Fruit fly (Drosophila melanogaster) whole organism, embryonic: Measurements from ENCODE around the gene CG13306.

Experiments used
- CG10462 ChIP-seq: fragments of 200-800 bp; sonication (Bioruptor generic); optimal IDR thresholded peaks from 2 replicates; lab custom pipeline; 2016; ENCODE audit warnings: missing biosample characterization, missing genetic modification characterization
- CG10565 ChIP-seq: fragments of 200-800 bp; sonication (Bioruptor generic); optimal IDR thresholded peaks from 3 replicates; lab custom pipeline; 2016; ENCODE audit warnings: missing biosample characterization, mild to moderate bottlenecking, missing genetic modification characterization
- CG11696 ChIP-seq: fragments of 200-800 bp; sonication (Bioruptor generic); IDR thresholded peaks from 2 replicates; pipeline ENCODE4 v1.3.6; 2022; ENCODE audit warnings: missing biosample characterization, missing genetic modification characterization
- CG12155 ChIP-seq: fragments of 200-800 bp; sonication (Bioruptor generic); optimal IDR thresholded peaks from 3 replicates; lab custom pipeline; 2016; ENCODE audit warnings: missing biosample characterization, missing genetic modification characterization
- CG12236 ChIP-seq: fragments of 200-800 bp; sonication (Bioruptor generic); optimal IDR thresholded peaks from 2 replicates; lab custom pipeline; 2016; ENCODE audit warnings: missing biosample characterization, missing genetic modification characterization
- CG13296 ChIP-seq: fragments of 200-800 bp; sonication (Bioruptor generic); optimal IDR thresholded peaks from 3 replicates; lab custom pipeline; 2018; ENCODE audit warnings: missing biosample characterization, mild to moderate bottlenecking, missing genetic modification characterization
- CG15073 ChIP-seq: fragments of 200-800 bp; sonication (Bioruptor generic); optimal IDR thresholded peaks from 2 replicates; lab custom pipeline; 2016; ENCODE audit warnings: missing biosample characterization, missing genetic modification characterization
- CG15269 ChIP-seq: fragments of 200-800 bp; sonication (Bioruptor generic); optimal IDR thresholded peaks from 2 replicates; lab custom pipeline; 2018; ENCODE audit warnings: missing biosample characterization, mild to moderate bottlenecking, missing genetic modification characterization, moderate library complexity
- CG17829 ChIP-seq: fragments of 200-800 bp; optimal IDR thresholded peaks from 2 replicates; lab custom pipeline; 2019; ENCODE audit warnings: missing biosample characterization, mild to moderate bottlenecking, missing genetic modification characterization, moderate library complexity
- CG18619 ChIP-seq: fragments of 200-800 bp; sonication (Bioruptor generic); optimal IDR thresholded peaks from 3 replicates; lab custom pipeline; 2017; ENCODE audit warnings: missing biosample characterization, mild to moderate bottlenecking, missing genetic modification characterization
- CG2199 ChIP-seq: fragments of 200-800 bp; sonication (Bioruptor generic); IDR thresholded peaks from 3 replicates; pipeline ENCODE4 v1.3.6; 2022; ENCODE audit warnings: missing biosample characterization, missing genetic modification characterization
- CG31441 ChIP-seq: fragments of 200-800 bp; sonication (Bioruptor generic); IDR thresholded peaks from 2 replicates; pipeline ENCODE4 v1.3.6; 2022; ENCODE audit warnings: missing biosample characterization, missing genetic modification characterization
- CG3838 ChIP-seq: fragments of 200-800 bp; sonication (Bioruptor generic); optimal IDR thresholded peaks from 3 replicates; lab custom pipeline; 2016; ENCODE audit warnings: missing biosample characterization, missing genetic modification characterization
- CG4404 ChIP-seq: fragments of 200-800 bp; sonication (Bioruptor generic); IDR thresholded peaks from 2 replicates; pipeline ENCODE4 v1.3.6; 2022; ENCODE audit warnings: missing biosample characterization, missing genetic modification characterization
- CG5953 ChIP-seq: fragments of 200-800 bp; sonication (Bioruptor generic); IDR thresholded peaks from 2 replicates; pipeline ENCODE4 v1.3.6; 2022; ENCODE audit warnings: missing biosample characterization, missing genetic modification characterization
- CG6272 ChIP-seq: fragments of 200-800 bp; sonication (Bioruptor generic); IDR thresholded peaks from 2 replicates; pipeline ENCODE4 v1.3.6; 2022; ENCODE audit warnings: missing biosample characterization, missing genetic modification characterization
- CG8388 ChIP-seq: fragments of 200-800 bp; sonication (Bioruptor generic); optimal IDR thresholded peaks from 2 replicates; lab custom pipeline; 2019; ENCODE audit warnings: missing biosample characterization, mild to moderate bottlenecking, missing genetic modification characterization, moderate library complexity
- CG9437 ChIP-seq: fragments of 200-800 bp; sonication (Bioruptor generic); optimal IDR thresholded peaks from 2 replicates; lab custom pipeline; 2018; ENCODE audit warnings: missing biosample characterization, mild to moderate bottlenecking, missing genetic modification characterization
- Camta ChIP-seq: fragments of 200-800 bp; sonication (Bioruptor generic); optimal IDR thresholded peaks from 2 replicates; lab custom pipeline; 2016; ENCODE audit warnings: missing biosample characterization, missing genetic modification characterization
- Dll ChIP-seq: fragments of 200-800 bp; sonication (Bioruptor generic); IDR thresholded peaks from 4 replicates; pipeline ENCODE4 v1.3.6; 2022; ENCODE audit warnings: missing biosample characterization, missing genetic modification characterization; ENCODE audit not compliant: partially characterized antibody
- Hey ChIP-seq: fragments of 200-800 bp; sonication (Bioruptor generic); optimal IDR thresholded peaks from 3 replicates; lab custom pipeline; 2018; ENCODE audit warnings: missing biosample characterization, mild to moderate bottlenecking, missing genetic modification characterization
- Kr ChIP-seq: fragments of 200-800 bp; sonication (Bioruptor generic); optimal IDR thresholded peaks from 2 replicates; lab custom pipeline; 2017; ENCODE audit warnings: missing biosample characterization, mild to moderate bottlenecking, missing genetic modification characterization
- Lhr ChIP-seq: fragments of 200-800 bp; sonication (Bioruptor generic); optimal IDR thresholded peaks from 3 replicates; lab custom pipeline; 2017; ENCODE audit warnings: mild to moderate bottlenecking, missing biosample characterization, missing genetic modification reagents, missing genetic modification characterization
- NC2α ChIP-seq: fragments of 200-800 bp; sonication (Bioruptor generic); optimal IDR thresholded peaks from 2 replicates; lab custom pipeline; 2016; ENCODE audit warnings: missing biosample characterization, missing genetic modification characterization
- PHDP ChIP-seq: fragments of 200-800 bp; sonication (Bioruptor generic); optimal IDR thresholded peaks from 3 replicates; lab custom pipeline; 2018; ENCODE audit warnings: missing biosample characterization, mild to moderate bottlenecking, missing genetic modification characterization, moderate library complexity
- Scr ChIP-seq: fragments of 200-800 bp; sonication (Bioruptor generic); IDR thresholded peaks from 2 replicates; pipeline ENCODE4 v1.3.6; 2022; ENCODE audit warnings: missing biosample characterization, missing genetic modification characterization; ENCODE audit not compliant: partially characterized antibody
- Sox100B ChIP-seq: fragments of 200-800 bp; sonication (Bioruptor generic); optimal IDR thresholded peaks from 3 replicates; lab custom pipeline; 2018; ENCODE audit warnings: missing biosample characterization, mild to moderate bottlenecking, missing genetic modification characterization
- ase ChIP-seq: fragments of 200-800 bp; sonication (Bioruptor generic); IDR thresholded peaks from 3 replicates; pipeline ENCODE4 v1.3.6; 2022; ENCODE audit warnings: missing biosample characterization, missing genetic modification characterization
- bowl ChIP-seq: fragments of 200-800 bp; sonication (Bioruptor generic); IDR thresholded peaks from 2 replicates; pipeline ENCODE4 v1.3.6; 2022; ENCODE audit warnings: missing biosample characterization, missing genetic modification characterization
- cato ChIP-seq: fragments of 200-800 bp; sonication (Bioruptor generic); optimal IDR thresholded peaks from 2 replicates; lab custom pipeline; 2016; ENCODE audit warnings: missing biosample characterization, missing genetic modification characterization, borderline replicate concordance
- ci ChIP-seq: fragments of 200-800 bp; sonication (Bioruptor generic); IDR thresholded peaks from 3 replicates; pipeline ENCODE4 v1.3.6; 2022; ENCODE audit warnings: missing biosample characterization, missing genetic modification characterization
- dati ChIP-seq: fragments of 200-800 bp; sonication (Bioruptor generic); IDR thresholded peaks from 2 replicates; pipeline ENCODE4 v1.3.6; 2022; ENCODE audit warnings: missing biosample characterization, missing genetic modification characterization
- dpn ChIP-seq, 2 experiments: fragments of 200-800 bp; sonication (Bioruptor generic); optimal IDR thresholded peaks; 3 replicates each; lab custom pipeline; 2016; ENCODE audit warnings: missing biosample characterization in 2 of 2, missing genetic modification characterization in 2 of 2
- fd102C ChIP-seq: fragments of 200-800 bp; sonication (Bioruptor generic); optimal IDR thresholded peaks from 2 replicates; lab custom pipeline; 2018; ENCODE audit warnings: missing biosample characterization, mild to moderate bottlenecking, missing genetic modification characterization, moderate library complexity
- fu2 ChIP-seq: fragments of 200-800 bp; sonication (Bioruptor generic); optimal IDR thresholded peaks from 2 replicates; lab custom pipeline; 2016; ENCODE audit warnings: missing biosample characterization, missing genetic modification characterization
- h ChIP-seq: fragments of >200 bp; optimal IDR thresholded peaks from 2 replicates; lab custom pipeline; 2017
- ham ChIP-seq: fragments of 200-800 bp; sonication (Bioruptor generic); IDR thresholded peaks from 2 replicates; pipeline ENCODE4 v1.3.6; 2022; ENCODE audit warnings: missing biosample characterization, missing genetic modification characterization
- hkb ChIP-seq, 2 experiments: fragments of 200-800 bp in 1 of 2; fragments of >200 bp in 1 of 2; sonication (Bioruptor generic) in 1 of 2; IDR thresholded peaks in 1 of 2; optimal IDR thresholded peaks in 1 of 2; 2 replicates each; pipeline versions ENCODE4 v1.3.6 to Lab custom; 2017 to 2022; ENCODE audit warnings: missing biosample characterization in 1 of 2, missing genetic modification characterization in 1 of 2
- hth ChIP-seq: fragments of >200 bp; optimal IDR thresholded peaks from 2 replicates; lab custom pipeline; 2017; ENCODE audit warnings: inconsistent platforms
- mam ChIP-seq: fragments of 200-800 bp; sonication (Bioruptor generic); optimal IDR thresholded peaks from 3 replicates; lab custom pipeline; 2016; ENCODE audit warnings: missing biosample characterization, missing genetic modification characterization
- mirr ChIP-seq: fragments of 200-800 bp; sonication (Bioruptor generic); optimal IDR thresholded peaks from 3 replicates; lab custom pipeline; 2018; ENCODE audit warnings: missing biosample characterization, mild to moderate bottlenecking, missing genetic modification characterization
- nerfin-2 ChIP-seq: fragments of 200-800 bp; sonication (Bioruptor generic); IDR thresholded peaks from 2 replicates; pipeline ENCODE4 v1.3.6; 2022; ENCODE audit warnings: missing biosample characterization, missing genetic modification characterization; ENCODE audit not compliant: partially characterized antibody
- odd ChIP-seq: fragments of 200-800 bp; sonication (Bioruptor generic); optimal IDR thresholded peaks from 2 replicates; lab custom pipeline; 2017; ENCODE audit warnings: missing biosample characterization, mild to moderate bottlenecking, missing genetic modification characterization
- pum ChIP-seq: fragments of 200-800 bp; sonication (Bioruptor generic); optimal IDR thresholded peaks from 2 replicates; lab custom pipeline; 2016; ENCODE audit warnings: missing biosample characterization, missing genetic modification characterization
- salm ChIP-seq: fragments of 200-800 bp; sonication (Bioruptor generic); optimal IDR thresholded peaks from 2 replicates; lab custom pipeline; 2018; ENCODE audit warnings: missing biosample characterization, mild to moderate bottlenecking, missing genetic modification characterization
- sim ChIP-seq: fragments of 200-800 bp; sonication (Bioruptor generic); IDR thresholded peaks from 2 replicates; pipeline ENCODE4 v1.3.6; 2022; ENCODE audit warnings: missing biosample characterization, missing genetic modification characterization
- so ChIP-seq: fragments of 200-800 bp; sonication (Bioruptor generic); IDR thresholded peaks from 3 replicates; pipeline ENCODE4 v1.3.6; 2022; ENCODE audit warnings: missing biosample characterization, missing genetic modification characterization
- ssp ChIP-seq: fragments of 200-800 bp; sonication (Bioruptor generic); IDR thresholded peaks from 2 replicates; pipeline ENCODE4 v1.3.6; 2022; ENCODE audit warnings: missing biosample characterization, missing genetic modification characterization
- trem ChIP-seq: fragments of 200-800 bp; optimal IDR thresholded peaks from 3 replicates; lab custom pipeline; 2019; ENCODE audit warnings: missing biosample characterization, mild to moderate bottlenecking, missing genetic modification characterization, moderate library complexity
- twi ChIP-seq: fragments of 200-800 bp; optimal IDR thresholded peaks from 2 replicates; lab custom pipeline; 2019; ENCODE audit warnings: missing biosample characterization, mild to moderate bottlenecking, missing genetic modification characterization, moderate library complexity
- zf30C ChIP-seq: fragments of 200-800 bp; sonication (Bioruptor generic); optimal IDR thresholded peaks from 3 replicates; lab custom pipeline; 2018; ENCODE audit warnings: missing biosample characterization, mild to moderate bottlenecking, missing genetic modification characterization
- zfh2 ChIP-seq: fragments of 200-800 bp; sonication (Bioruptor generic); optimal IDR thresholded peaks from 2 replicates; lab custom pipeline; 2016; ENCODE audit warnings: missing biosample characterization, missing genetic modification characterization

Gene CG13306

DNA sequence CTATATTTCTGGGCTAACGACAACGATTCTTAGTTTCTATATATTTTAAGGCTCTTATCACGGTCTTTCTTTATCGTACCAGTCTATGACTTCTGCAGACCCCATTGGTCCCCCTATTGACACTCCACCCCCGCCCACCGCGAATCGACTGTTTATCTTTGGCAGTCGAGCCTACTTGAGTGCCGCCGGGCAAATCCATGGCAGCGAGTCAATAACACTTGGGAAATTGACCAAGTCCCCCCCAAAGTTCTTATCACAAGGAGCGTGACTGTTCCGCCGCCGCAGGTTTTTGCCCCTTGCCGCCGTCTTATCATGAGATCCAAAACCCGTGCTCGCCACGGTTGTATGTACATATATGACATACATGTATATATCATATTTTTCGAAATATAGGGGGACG is 49.9 kb downstream of the CG13306 start (continued):
- peak; percentile 41; the same call in 1 of the 3 replicates for TF ChIP-seq ci (GFP tag; lab: Robert Waterston, UW)
- no peak for TF ChIP-seq zf30C (GFP tag; lab: Kevin White, UChicago)
- TF ChIP-seq CG11696 (GFP tag; lab: Robert Waterston, UW): no peak
- TF ChIP-seq Sox100B: no peak
- no peak for TF ChIP-seq bowl (GFP tag; lab: Robert Waterston, UW)
- TF ChIP-seq CG5953 (GFP tag; lab: Robert Waterston, UW): 0 out of 2 replicates have a peak, but pooled peaks have one; percentile 15
- no peak for TF ChIP-seq PHDP
- peak; percentile 88 for TF ChIP-seq Hey (tag; lab: Kevin White, UChicago)
- no peak for TF ChIP-seq CG6272 (GFP tag; lab: Robert Waterston, UW)
- TF ChIP-seq trem (tag; lab: Kevin White, UChicago): no peak
- peak; percentile 30 for TF ChIP-seq odd (GFP tag; lab: Kevin White, UChicago)
- TF ChIP-seq CG12155 (GFP tag; lab: Kevin White, UChicago): no peak
- no peak for TF ChIP-seq ssp (GFP tag; lab: Robert Waterston, UW)
- no peak for TF ChIP-seq Scr
- no peak for TF ChIP-seq zfh2 (GFP tag; lab: Kevin White, UChicago)
- peak; percentile 56 for TF ChIP-seq salm (tag; lab: Kevin White, UChicago)
- TF ChIP-seq Camta (GFP tag; lab: Kevin White, UChicago): no peak
- no peak for TF ChIP-seq NC2α (GFP tag; lab: Kevin White, UChicago)
- no peak for TF ChIP-seq CG18619
- TF ChIP-seq cato (GFP tag; lab: Kevin White, UChicago): no peak
- no peak for TF ChIP-seq CG3838 (GFP tag; lab: Kevin White, UChicago)
- TF ChIP-seq fu2 (GFP tag; lab: Kevin White, UChicago): no peak
- no peak for TF ChIP-seq h
- no peak for TF ChIP-seq CG10462 (GFP tag; lab: Kevin White, UChicago)
- TF ChIP-seq CG10565: no peak
- no peak for TF ChIP-seq so
- no peak for TF ChIP-seq pum
- no peak for TF ChIP-seq CG2199 (GFP tag; lab: Robert Waterston, UW)
- TF ChIP-seq hth (lab: Kevin White, UChicago): no peak
- no peak for TF ChIP-seq CG9437 (GFP tag; lab: Kevin White, UChicago)
- 0 out of 2 replicates have a peak, but pooled peaks have one; percentile 6 for TF ChIP-seq sim
- no peak for TF ChIP-seq CG17829 (tag; lab: Kevin White, UChicago)
- TF ChIP-seq CG15269 (tag; lab: Kevin White, UChicago): no peak
- TF ChIP-seq dpn (GFP tag; optimal IDR thresholded peaks at IDR 0.05; lab: Kevin White, UChicago): no peak
- no peak for TF ChIP-seq nerfin-2 (GFP tag; lab: Robert Waterston, UW)
- no peak for TF ChIP-seq dati (GFP tag; lab: Robert Waterston, UW)
- no peak for TF ChIP-seq Lhr
- TF ChIP-seq mirr (GFP tag; lab: Kevin White, UChicago): peak; percentile 93
- TF ChIP-seq CG31441: no peak
- no peak for TF ChIP-seq Kr (GFP tag; lab: Kevin White, UChicago)
- no peak for TF ChIP-seq CG12236
- TF ChIP-seq Dll (GFP tag; lab: Robert Waterston, UW): no peak
- TF ChIP-seq hkb (optimal IDR thresholded peaks at IDR 0.05; lab: Kevin White, UChicago): no peak
- TF ChIP-seq hkb (GFP tag; IDR thresholded peaks at IDR 0.05; lab: Robert Waterston, UW): no peak
- TF ChIP-seq fd102C (GFP tag; lab: Kevin White, UChicago): no peak
- no peak for TF ChIP-seq twi (tag; lab: Kevin White, UChicago)
- no peak for TF ChIP-seq CG13296 (GFP tag; lab: Kevin White, UChicago)
- no peak for TF ChIP-seq CG15073 (GFP tag; lab: Kevin White, UChicago)
- TF ChIP-seq CG4404: no peak
- no peak for TF ChIP-seq ase (GFP tag; lab: Robert Waterston, UW)
- TF ChIP-seq ham (GFP tag; lab: Robert Waterston, UW): no peak
- no peak for TF ChIP-seq CG8388 (GFP tag; lab: Kevin White, UChicago)
- no peak for TF ChIP-seq mam (GFP tag; lab: Kevin White, UChicago)
